Worm (Caenorhabditis elegans) whole organism, young adult: ENCODE results near the gene npr-4.

Source experiments
- F22D6.2 ChIP-seq: sonication (generic microtip); optimal IDR thresholded peaks from 2 replicates; lab custom pipeline; 2016; ENCODE audit warnings: mild to moderate bottlenecking, missing genetic modification characterization, missing compliant biosample characterization
- T26A5.8 ChIP-seq: sonication (generic microtip); optimal IDR thresholded peaks from 2 replicates; lab custom pipeline; 2016; ENCODE audit warnings: missing genetic modification characterization, missing compliant biosample characterization
- ZK185.1 ChIP-seq: sonication (generic microtip); optimal IDR thresholded peaks from 2 replicates; lab custom pipeline; 2016; ENCODE audit warnings: mild to moderate bottlenecking, missing genetic modification characterization, missing compliant biosample characterization; ENCODE audit not compliant: poor library complexity, severe bottlenecking
- ama-1 ChIP-seq, 3 experiments: fragments of 150-350 bp in 1 of 3; sonication (generic microtip) in 2 of 3; optimal IDR thresholded peaks; 2 replicates each; lab custom pipeline; 2014 to 2018; ENCODE audit warnings: missing biosample characterization in 2 of 3, missing genetic modification characterization in 2 of 3, missing genetic modification reagents in 2 of 3
- chd-7 ChIP-seq: sonication (generic microtip); optimal IDR thresholded peaks from 2 replicates; lab custom pipeline; 2016; ENCODE audit warnings: mild to moderate bottlenecking, missing genetic modification characterization, moderate library complexity, missing compliant biosample characterization
- hmg-1.2 ChIP-seq: fragments of 200-800 bp; sonication (Bioruptor generic); IDR thresholded peaks from 2 replicates; pipeline ENCODE4 v1.3.6; 2022; ENCODE audit warnings: missing genetic modification reagents, missing genetic modification characterization, missing compliant biosample characterization
- lir-1 ChIP-seq: fragments of 200-800 bp; sonication (Bioruptor generic); conservative IDR thresholded peaks from 2 replicates; pipeline ENCODE4 v1.3.6; 2022; ENCODE audit warnings: missing genetic modification reagents, missing genetic modification characterization, missing compliant biosample characterization
- mxl-1 ChIP-seq: sonication (generic microtip); optimal IDR thresholded peaks from 2 replicates; lab custom pipeline; 2016; ENCODE audit warnings: missing genetic modification characterization, missing compliant biosample characterization
- somi-1 ChIP-seq: fragments of 200-800 bp; sonication (Bioruptor generic); optimal IDR thresholded peaks from 2 replicates; lab custom pipeline; 2018; ENCODE audit warnings: mild to moderate bottlenecking, missing genetic modification characterization, missing compliant biosample characterization

ce11 chrX:12517307-12517706 lies 34.2 kb downstream of the npr-4 start:
- no peak for TF ChIP-seq ZK185.1
- TF ChIP-seq somi-1 (GFP tag; lab: Kevin White, UChicago) = no peak
- no peak for TF ChIP-seq T26A5.8 (tag; lab: Kevin White, UChicago)
- no peak for TF ChIP-seq F22D6.2 (tag; lab: Kevin White, UChicago)
- no peak for TF ChIP-seq chd-7 (tag; lab: Kevin White, UChicago)
- no peak for TF ChIP-seq ama-1 (optimal IDR thresholded peaks at IDR 0.05; lab: Kevin White, UChicago)
- TF ChIP-seq ama-1 (GFP tag; optimal IDR thresholded peaks at IDR 0.05; lab: Kevin White, UChicago) = no peak
- TF ChIP-seq hmg-1.2 (GFP tag; lab: Robert Waterston, UW) = no peak
- no peak for TF ChIP-seq lir-1
- no peak for TF ChIP-seq mxl-1 (tag; lab: Kevin White, UChicago)
